Worm (Caenorhabditis elegans) whole organism, early embryonic: ENCODE data around the gene Y38F1A.7.

Experiments used
- F13C5.2 ChIP-seq: sonication (generic microtip); optimal IDR thresholded peaks from 2 replicates; lab custom pipeline; 2017; ENCODE audit warnings: mild to moderate bottlenecking, missing genetic modification characterization, inconsistent platforms, missing compliant biosample characterization
- ama-1 ChIP-seq: fragments of 150-350 bp; optimal IDR thresholded peaks from 2 replicates; lab custom pipeline; 2014
- pes-1 ChIP-seq: fragments of 200-800 bp; sonication (Bioruptor generic); IDR thresholded peaks from 2 replicates; pipeline ENCODE4 v1.3.6; 2022; ENCODE audit warnings: missing genetic modification reagents, missing genetic modification characterization, missing compliant biosample characterization
- sea-1 ChIP-seq: fragments of 200-800 bp; sonication (Bioruptor generic); conservative IDR thresholded peaks from 2 replicates; pipeline ENCODE4 v1.3.6; 2022; ENCODE audit warnings: missing genetic modification characterization, missing compliant biosample characterization
- tbx-37 ChIP-seq: fragments of 200-800 bp; sonication (Bioruptor generic); conservative IDR thresholded peaks from 2 replicates; pipeline ENCODE4 v1.3.6; 2022; ENCODE audit warnings: missing genetic modification reagents, missing genetic modification characterization, missing compliant biosample characterization
- tra-4 ChIP-seq: sonication (generic microtip); optimal IDR thresholded peaks from 2 replicates; lab custom pipeline; 2017; ENCODE audit warnings: missing genetic modification characterization, missing compliant biosample characterization

DNA sequence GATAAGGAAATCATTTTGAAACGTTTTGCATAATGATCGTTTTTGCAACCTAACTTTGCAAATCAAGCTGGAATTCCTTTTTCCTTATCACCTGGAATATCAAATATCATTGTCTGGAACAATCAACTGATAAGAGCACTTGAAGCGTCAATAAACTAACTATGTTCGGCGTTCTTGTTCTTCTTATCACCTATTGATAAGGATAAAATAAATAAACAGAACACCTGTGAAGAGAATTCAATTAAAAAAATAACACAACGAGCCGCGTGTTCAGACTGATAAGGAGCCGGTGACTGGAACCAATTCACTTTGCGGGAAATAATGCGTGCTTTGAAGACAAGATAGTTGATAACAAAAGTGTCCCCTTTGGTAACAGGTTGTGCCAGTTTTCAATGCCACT lies 17.4 kb downstream of the Y38F1A.7 start, which contains the start of gene cyd-1:
- no peak for TF ChIP-seq pes-1
- TF ChIP-seq ama-1 (lab: Kevin White, UChicago) = no peak
- no peak for TF ChIP-seq tra-4 (tag; lab: Kevin White, UChicago)
- no peak for TF ChIP-seq tbx-37
- TF ChIP-seq F13C5.2 (tag; lab: Kevin White, UChicago) = no peak
- no peak for TF ChIP-seq sea-1 (GFP tag; lab: Robert Waterston, UW)
